Worm (Caenorhabditis elegans) whole organism, L2 larva: ENCODE results near the gene gstk-1.

Source experiments
- C34F6.9 ChIP-seq: fragments of 150-350 bp; optimal IDR thresholded peaks from 2 replicates; lab custom pipeline; 2014; ENCODE audit warnings: missing biosample characterization, missing genetic modification characterization
- F13H6.1 ChIP-seq: sonication (generic microtip); optimal IDR thresholded peaks from 2 replicates; lab custom pipeline; 2016; ENCODE audit warnings: missing genetic modification characterization, missing compliant biosample characterization
- R02D3.7 ChIP-seq: fragments of 150-350 bp; optimal IDR thresholded peaks from 2 replicates; lab custom pipeline; 2014; ENCODE audit warnings: missing biosample characterization, missing genetic modification characterization
- Y55F3AM.14 ChIP-seq: fragments of 200-800 bp; sonication (Bioruptor generic); optimal IDR thresholded peaks from 2 replicates; lab custom pipeline; 2018; ENCODE audit warnings: mild to moderate bottlenecking, missing genetic modification characterization, missing compliant biosample characterization
- ZK546.5 ChIP-seq: sonication (generic microtip); optimal IDR thresholded peaks from 2 replicates; lab custom pipeline; 2017; ENCODE audit warnings: missing biosample characterization, missing genetic modification characterization
- alr-1 ChIP-seq: fragments of 150-350 bp; optimal IDR thresholded peaks from 2 replicates; lab custom pipeline; 2014; ENCODE audit warnings: missing biosample characterization, missing genetic modification characterization
- aly-2 ChIP-seq: fragments of 150-350 bp; optimal IDR thresholded peaks from 2 replicates; lab custom pipeline; 2014; ENCODE audit warnings: missing biosample characterization, missing genetic modification characterization
- ama-1 ChIP-seq: fragments of 150-350 bp; optimal IDR thresholded peaks from 2 replicates; lab custom pipeline; 2018; ENCODE audit warnings: inconsistent platforms
- ceh-16 ChIP-seq: fragments of 150-350 bp; optimal IDR thresholded peaks from 2 replicates; lab custom pipeline; 2014; ENCODE audit warnings: missing biosample characterization, missing genetic modification characterization
- ceh-82 ChIP-seq: fragments of 150-350 bp; optimal IDR thresholded peaks from 2 replicates; lab custom pipeline; 2014; ENCODE audit warnings: missing biosample characterization, missing genetic modification characterization
- crh-2 ChIP-seq: sonication (generic microtip); optimal IDR thresholded peaks from 2 replicates; lab custom pipeline; 2017; ENCODE audit warnings: missing biosample characterization, missing genetic modification characterization
- dmd-4 ChIP-seq: sonication (generic microtip); optimal IDR thresholded peaks from 2 replicates; lab custom pipeline; 2017; ENCODE audit warnings: missing biosample characterization, missing genetic modification characterization
- egl-27 ChIP-seq: sonication (generic microtip); optimal IDR thresholded peaks from 3 replicates; lab custom pipeline; 2017; ENCODE audit warnings: missing biosample characterization, missing genetic modification reagents, missing genetic modification characterization
- elt-1 ChIP-seq: fragments of 150-350 bp; optimal IDR thresholded peaks from 2 replicates; lab custom pipeline; 2014; ENCODE audit warnings: missing biosample characterization, missing genetic modification characterization
- elt-3 ChIP-seq: sonication (generic microtip); optimal IDR thresholded peaks from 2 replicates; lab custom pipeline; 2017; ENCODE audit warnings: missing biosample characterization, missing genetic modification characterization
- fos-1 ChIP-seq: fragments of 150-350 bp; optimal IDR thresholded peaks from 2 replicates; lab custom pipeline; 2014; ENCODE audit warnings: missing biosample characterization, missing genetic modification characterization
- gmeb-1 ChIP-seq: fragments of 150-350 bp; optimal IDR thresholded peaks from 2 replicates; lab custom pipeline; 2014; ENCODE audit warnings: missing biosample characterization, missing genetic modification characterization
- lin-11 ChIP-seq: fragments of 150-350 bp; sonication (generic microtip); optimal IDR thresholded peaks from 2 replicates; lab custom pipeline; 2014; ENCODE audit warnings: missing biosample characterization, missing genetic modification characterization, inconsistent platforms, mixed read lengths
- lin-13 ChIP-seq: fragments of 150-350 bp; optimal IDR thresholded peaks from 2 replicates; lab custom pipeline; 2014; ENCODE audit warnings: missing biosample characterization, missing genetic modification reagents, missing genetic modification characterization
- lin-39 ChIP-seq: fragments of 150-350 bp; optimal IDR thresholded peaks from 2 replicates; lab custom pipeline; 2014; ENCODE audit warnings: missing biosample characterization, missing genetic modification reagents, missing genetic modification characterization
- lsy-2 ChIP-seq, 2 experiments: fragments of 150-350 bp in 1 of 2; sonication (generic microtip) in 1 of 2; optimal IDR thresholded peaks; 2 replicates each; lab custom pipeline; 2014 to 2017; ENCODE audit warnings: missing biosample characterization in 2 of 2, missing genetic modification characterization in 2 of 2
- mab-5 ChIP-seq: fragments of 150-350 bp; optimal IDR thresholded peaks from 2 replicates; lab custom pipeline; 2014; ENCODE audit warnings: missing biosample characterization, missing genetic modification characterization
- mbf-1 ChIP-seq: sonication (generic microtip); optimal IDR thresholded peaks from 2 replicates; lab custom pipeline; 2017; ENCODE audit warnings: missing biosample characterization, missing genetic modification characterization
- mdl-1 ChIP-seq, 2 experiments: fragments of 150-350 bp in 1 of 2; sonication (generic microtip) in 1 of 2; optimal IDR thresholded peaks; 2 replicates each; lab custom pipeline; 2017; ENCODE audit warnings: missing biosample characterization in 2 of 2, missing genetic modification characterization in 2 of 2
- nhr-10 ChIP-seq: sonication (generic microtip); optimal IDR thresholded peaks from 2 replicates; lab custom pipeline; 2017; ENCODE audit warnings: missing biosample characterization, missing genetic modification characterization
- nhr-11 ChIP-seq: fragments of 150-350 bp; optimal IDR thresholded peaks from 2 replicates; lab custom pipeline; 2014; ENCODE audit warnings: missing biosample characterization, missing genetic modification characterization
- nhr-12 ChIP-seq: fragments of 150-350 bp; optimal IDR thresholded peaks from 2 replicates; lab custom pipeline; 2014; ENCODE audit warnings: missing biosample characterization, missing genetic modification characterization
- nhr-129 ChIP-seq: fragments of 150-350 bp; optimal IDR thresholded peaks from 2 replicates; lab custom pipeline; 2014; ENCODE audit warnings: missing biosample characterization, missing genetic modification characterization
- nhr-21 ChIP-seq: fragments of 150-350 bp; optimal IDR thresholded peaks from 2 replicates; lab custom pipeline; 2014; ENCODE audit warnings: missing biosample characterization, missing genetic modification characterization
- nhr-23 ChIP-seq: fragments of 150-350 bp; optimal IDR thresholded peaks from 2 replicates; lab custom pipeline; 2014; ENCODE audit warnings: missing biosample characterization, missing genetic modification reagents, missing genetic modification characterization
- nhr-237 ChIP-seq: fragments of 150-350 bp; optimal IDR thresholded peaks from 2 replicates; lab custom pipeline; 2014; ENCODE audit warnings: missing biosample characterization, missing genetic modification characterization
- nhr-25 ChIP-seq: fragments of 150-350 bp; sonication (generic microtip); optimal IDR thresholded peaks from 3 replicates; lab custom pipeline; 2014; ENCODE audit warnings: missing biosample characterization, missing genetic modification characterization
- nhr-6 ChIP-seq: fragments of 150-350 bp; optimal IDR thresholded peaks from 2 replicates; lab custom pipeline; 2014; ENCODE audit warnings: missing biosample characterization, missing genetic modification characterization
- nhr-77 ChIP-seq: fragments of 150-350 bp; optimal IDR thresholded peaks from 2 replicates; lab custom pipeline; 2014; ENCODE audit warnings: missing biosample characterization, missing genetic modification characterization
- peb-1 ChIP-seq: fragments of 150-350 bp; optimal IDR thresholded peaks from 2 replicates; lab custom pipeline; 2014; ENCODE audit warnings: missing biosample characterization, missing genetic modification characterization
- sem-4 ChIP-seq: fragments of 150-350 bp; optimal IDR thresholded peaks from 2 replicates; lab custom pipeline; 2014; ENCODE audit warnings: missing biosample characterization, missing genetic modification reagents, missing genetic modification characterization
- skn-1 ChIP-seq: sonication (generic microtip); optimal IDR thresholded peaks from 2 replicates; lab custom pipeline; 2017; ENCODE audit warnings: missing biosample characterization, missing genetic modification characterization
- sma-3 ChIP-seq: sonication (generic microtip); optimal IDR thresholded peaks from 2 replicates; lab custom pipeline; 2016; ENCODE audit warnings: missing genetic modification reagents, missing genetic modification characterization, missing compliant biosample characterization
- sma-9 ChIP-seq, 2 experiments: fragments of 150-350 bp in 1 of 2; sonication (generic microtip) in 1 of 2; optimal IDR thresholded peaks; 2 replicates each; lab custom pipeline; 2014 to 2016; ENCODE audit warnings: missing genetic modification characterization in 2 of 2, mild to moderate bottlenecking in 1 of 2, missing biosample characterization in 1 of 2, missing compliant biosample characterization in 1 of 2, missing genetic modification reagents in 1 of 2, moderate library complexity in 1 of 2
- snpc-4 ChIP-seq: fragments of 150-350 bp; optimal IDR thresholded peaks from 2 replicates; lab custom pipeline; 2014; ENCODE audit warnings: missing biosample characterization, missing genetic modification characterization
- unc-39 ChIP-seq: fragments of 150-350 bp; optimal IDR thresholded peaks from 2 replicates; lab custom pipeline; 2014; ENCODE audit warnings: missing biosample characterization, missing genetic modification characterization
- unc-55 ChIP-seq: fragments of 150-350 bp; sonication (generic microtip); optimal IDR thresholded peaks from 3 replicates; lab custom pipeline; 2014; ENCODE audit warnings: missing biosample characterization, missing genetic modification reagents, missing genetic modification characterization
- unc-62 ChIP-seq: fragments of 150-350 bp; optimal IDR thresholded peaks from 2 replicates; lab custom pipeline; 2014; ENCODE audit warnings: missing biosample characterization, missing genetic modification reagents, missing genetic modification characterization
- zag-1 ChIP-seq: fragments of 150-350 bp; optimal IDR thresholded peaks from 2 replicates; lab custom pipeline; 2014; ENCODE audit warnings: missing biosample characterization, missing genetic modification characterization
- ztf-1 ChIP-seq: fragments of 200-800 bp; sonication (Bioruptor generic); conservative IDR thresholded peaks from 2 replicates; pipeline ENCODE4 v1.3.6; 2022; ENCODE audit warnings: missing genetic modification characterization, missing compliant biosample characterization
- ztf-11 ChIP-seq: sonication (generic microtip); optimal IDR thresholded peaks from 2 replicates; lab custom pipeline; 2017; ENCODE audit warnings: missing biosample characterization, missing genetic modification characterization
- ztf-4 ChIP-seq: fragments of 150-350 bp; optimal IDR thresholded peaks from 2 replicates; lab custom pipeline; 2014; ENCODE audit warnings: missing biosample characterization, missing genetic modification characterization

gstk-1 gene

ce11 chrII:9662797-9663196, 6.3 kb downstream of the gstk-1 start, which contains the start of gene cyp-13A10:
cyp-13A10 (minus strand) TSS chrII:9662884.
- TF ChIP-seq R02D3.7 (tag; lab: Kevin White, UChicago) (no peak), fos-1 (peak; percentile 22)

- TF ChIP-seq lin-13 (no peak), elt-3 (no peak), Y55F3AM.14 (GFP tag; lab: Kevin White, UChicago) (no peak), nhr-23 (tag; lab: Kevin White, UChicago) (no peak), lin-11 (no peak), ZK546.5 (tag; lab: Kevin White, UChicago) (no peak), F13H6.1 (tag; lab: Kevin White, UChicago) (no peak), nhr-25 (tag; lab: Kevin White, UChicago) (no peak), nhr-11 (tag; lab: Kevin White, UChicago) (no peak), egl-27 (tag; lab: Kevin White, UChicago) (no peak), R02D3.7 (tag; lab: Kevin White, UChicago) (no peak)
Measured at ce11 chrII:9665577-9665976, 9.1 kb downstream of the gstk-1 start, which contains the start of gene ZK1320.5. ZK1320.5 (minus strand) TSS chrII:9665677.

ce11 chrII:9667382-9667781, 10.9 kb downstream of the gstk-1 start, which contains the start of gene ZK1320.11:
ZK1320.11 (plus strand) TSS chrII:9667624.
- TF ChIP-seq unc-55 (GFP tag; lab: Kevin White, UChicago) (peak; percentile 73), egl-27 (tag; lab: Kevin White, UChicago) (no peak), lsy-2 (tag; optimal IDR thresholded peaks at IDR 0.05; lab: Kevin White, UChicago) (peak in 1 of 2 experiments; percentile 60), C34F6.9 (tag; lab: Kevin White, UChicago) (peak; percentile 34), crh-2 (no peak), nhr-129 (peak; percentile 16)
- TF ChIP-seq, all 48 proteins: peak for 4

- no peak for TF ChIP-seq lin-39 (tag; lab: Kevin White, UChicago)
- no peak for TF ChIP-seq unc-39 (tag; lab: Kevin White, UChicago)
- TF ChIP-seq sma-9 (GFP tag; optimal IDR thresholded peaks at IDR 0.05; lab: Kevin White, UChicago): peak; percentile 49
- no peak for TF ChIP-seq sma-9 (tag; optimal IDR thresholded peaks at IDR 0.05; lab: Kevin White, UChicago)
- no peak for TF ChIP-seq alr-1 (tag; lab: Kevin White, UChicago)
- no peak for TF ChIP-seq nhr-77 (tag; lab: Kevin White, UChicago)
- TF ChIP-seq ceh-16 (tag; lab: Kevin White, UChicago): no peak
- no peak for TF ChIP-seq elt-1 (tag; lab: Kevin White, UChicago)
- TF ChIP-seq crh-2: peak; percentile 67
- TF ChIP-seq lsy-2 (tag; optimal IDR thresholded peaks at IDR 0.05; lab: Kevin White, UChicago): peak; percentile 5 to 85
- no peak for TF ChIP-seq ZK546.5 (tag; lab: Kevin White, UChicago)
- TF ChIP-seq ztf-11 (tag; lab: Kevin White, UChicago): no peak
- no peak for TF ChIP-seq nhr-12 (tag; lab: Kevin White, UChicago)
- no peak for TF ChIP-seq nhr-6 (tag; lab: Kevin White, UChicago)
- TF ChIP-seq aly-2: no peak
- peak; percentile 38 for TF ChIP-seq lin-13
- TF ChIP-seq ztf-4: no peak
- TF ChIP-seq nhr-11 (tag; lab: Kevin White, UChicago): no peak
- no peak for TF ChIP-seq nhr-10
- peak; percentile 32 for TF ChIP-seq sma-3
- no peak for TF ChIP-seq elt-3
- no peak for TF ChIP-seq sem-4 (tag; lab: Kevin White, UChicago)
- TF ChIP-seq nhr-237: no peak
- peak; percentile 78 for TF ChIP-seq C34F6.9 (tag; lab: Kevin White, UChicago)
- peak; percentile 7 for TF ChIP-seq mab-5 (tag; lab: Kevin White, UChicago)
- TF ChIP-seq mbf-1 (tag; lab: Kevin White, UChicago): no peak
- TF ChIP-seq egl-27 (tag; lab: Kevin White, UChicago): no peak
- TF ChIP-seq nhr-25 (tag; lab: Kevin White, UChicago): no peak
- TF ChIP-seq snpc-4 (tag; lab: Kevin White, UChicago): no peak
- peak; percentile 26 for TF ChIP-seq nhr-21 (tag; lab: Kevin White, UChicago)
- no peak for TF ChIP-seq lin-11
- no peak for TF ChIP-seq zag-1 (tag; lab: Kevin White, UChicago)
- no peak for TF ChIP-seq ama-1
- TF ChIP-seq ceh-82 (tag; lab: Kevin White, UChicago): no peak
- TF ChIP-seq nhr-129: peak; percentile 22
- no peak for TF ChIP-seq ztf-1 (GFP tag; lab: Robert Waterston, UW)
- TF ChIP-seq gmeb-1: peak; percentile 63
- TF ChIP-seq skn-1 (tag; lab: Kevin White, UChicago): no peak
- TF ChIP-seq peb-1 (tag; lab: Kevin White, UChicago): no peak
- TF ChIP-seq Y55F3AM.14 (GFP tag; lab: Kevin White, UChicago): no peak
- TF ChIP-seq F13H6.1 (tag; lab: Kevin White, UChicago): no peak
- no peak for TF ChIP-seq nhr-23 (tag; lab: Kevin White, UChicago)
- no peak for TF ChIP-seq dmd-4
- no peak for TF ChIP-seq mdl-1 (tag; optimal IDR thresholded peaks at IDR 0.05; lab: Kevin White, UChicago)
- no peak for TF ChIP-seq unc-62 (GFP tag; lab: Kevin White, UChicago)
Measured at ce11 chrII:9668959-9669358, 12.5 kb downstream of the gstk-1 start, which contains the start of gene taf-8. taf-8 (plus strand) TSS chrII:9669318.
